Worm (Caenorhabditis elegans): ENCODE measurements around the gene T03F7.5.

Gene T03F7.5

DNA sequence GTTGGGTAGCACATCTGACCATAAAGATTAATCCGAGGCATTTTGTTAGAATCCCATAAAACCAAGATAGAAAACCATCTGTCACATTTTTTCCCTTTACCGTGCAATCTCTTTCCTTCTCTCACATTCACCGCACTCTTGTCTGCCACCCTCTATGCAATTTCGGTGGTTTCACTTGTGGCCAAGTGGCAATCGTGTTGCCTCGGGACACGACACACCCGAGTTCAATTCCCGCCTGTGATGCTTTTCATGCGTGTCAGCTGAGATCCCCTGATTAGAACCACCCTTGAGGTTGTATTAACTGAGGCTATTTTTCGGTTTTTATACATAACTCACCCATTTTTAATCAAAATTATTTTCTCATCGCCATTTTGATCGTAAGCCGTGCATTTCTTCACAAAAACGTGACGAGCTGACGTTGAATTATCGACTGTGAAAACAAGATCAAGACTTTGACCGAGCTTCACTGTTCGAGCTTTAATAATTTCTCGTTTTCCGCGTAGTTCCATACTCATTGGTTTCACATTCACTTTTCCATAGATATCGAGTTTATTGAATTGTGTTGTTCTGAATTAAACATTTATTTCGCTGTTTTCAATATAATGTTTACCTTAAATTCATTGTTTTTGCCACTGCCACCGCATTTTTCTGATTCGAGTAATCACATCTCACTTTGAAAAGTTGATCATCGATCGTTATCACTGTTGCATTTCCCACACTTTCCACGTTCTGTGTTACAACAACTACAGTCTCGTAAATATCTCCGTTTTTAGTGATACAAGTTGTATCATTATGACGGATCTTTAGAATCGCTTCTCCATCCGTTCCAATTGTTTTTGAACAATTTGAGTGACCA, 15.7 kb upstream of the T03F7.5 start (continued):
- TF ChIP-seq K02D7.2 (tag; optimal IDR thresholded peaks at IDR 0.05) (peak; percentile 100), sox-2 (GFP tag; IDR thresholded peaks at IDR 0.05) (peak; percentile 98), ceh-2 (tag; optimal IDR thresholded peaks at IDR 0.05) (peak; percentile 99), K09A11.1 (tag; optimal IDR thresholded peaks at IDR 0.05; ENCODE audit: insufficient read depth) (peak; percentile 98), pax-1 (tag; optimal IDR thresholded peaks at IDR 0.05) (peak; percentile 76), ceh-24 (tag; optimal IDR thresholded peaks at IDR 0.05) (peak; percentile 97), lim-6 (tag; optimal IDR thresholded peaks at IDR 0.05) (peak; percentile 99), fkh-6 (tag; optimal IDR thresholded peaks at IDR 0.05) (peak; percentile 96), F13H6.1 (tag; optimal IDR thresholded peaks at IDR 0.05) (peak; percentile 99), nfya-1 (tag; optimal IDR thresholded peaks at IDR 0.05) (peak; percentile 91), ceh-19 (GFP tag; optimal IDR thresholded peaks at IDR 0.05) (peak; percentile 99), pat-9 (tag; optimal IDR thresholded peaks at IDR 0.05) (peak; percentile 100), ahr-1 (tag; optimal IDR thresholded peaks at IDR 0.05) (peak; percentile 96), unc-42 (tag; optimal IDR thresholded peaks at IDR 0.05) (peak; percentile 86), Y22D7AL.16 (tag; optimal IDR thresholded peaks at IDR 0.05) (peak; percentile 99), ceh-34 (tag; optimal IDR thresholded peaks at IDR 0.05) (peak; percentile 99), ceh-9 (tag; optimal IDR thresholded peaks at IDR 0.05) (peak; percentile 98), pag-3 (tag; optimal IDR thresholded peaks at IDR 0.05; ENCODE audit: borderline replicate concordance) (peak; percentile 92), dve-1 (tag; optimal IDR thresholded peaks at IDR 0.05) (peak; percentile 99), ceh-31 (tag; optimal IDR thresholded peaks at IDR 0.05) (peak; percentile 96), hlh-8 (tag; optimal IDR thresholded peaks at IDR 0.05) (peak; percentile 97), sdc-2 (tag; optimal IDR thresholded peaks at IDR 0.05) (peak; percentile 95), ceh-48 (tag; optimal IDR thresholded peaks at IDR 0.05) (peak; percentile 98), nhr-11 (tag; optimal IDR thresholded peaks at IDR 0.05) (no peak), npax-4 (tag; optimal IDR thresholded peaks at IDR 0.05) (peak; percentile 97), ceh-6 (GFP tag; optimal IDR thresholded peaks at IDR 0.05) (peak; percentile 100), elt-4 (tag; optimal IDR thresholded peaks at IDR 0.05) (peak; percentile 97), ceh-18 (tag; optimal IDR thresholded peaks at IDR 0.05) (peak; percentile 96), unc-3 (GFP tag; conservative IDR thresholded peaks at IDR 0.05) (peak; percentile 99), unc-3 (tag; optimal IDR thresholded peaks at IDR 0.05) (peak; percentile 95), che-1 (tag; optimal IDR thresholded peaks at IDR 0.05) (peak; percentile 98), C38D4.7 (GFP tag; optimal IDR thresholded peaks at IDR 0.05) (peak; percentile 97), ztf-16 (tag; optimal IDR thresholded peaks at IDR 0.05) (peak; percentile 97), ceh-45 (GFP tag; IDR thresholded peaks at IDR 0.05) (peak; percentile 99), dmd-4 (tag; optimal IDR thresholded peaks at IDR 0.05; ENCODE audit: borderline replicate concordance) (peak; percentile 98), elt-2 (tag; optimal IDR thresholded peaks at IDR 0.05) (peak; percentile 100), lin-11 (tag; optimal IDR thresholded peaks at IDR 0.05) (peak; percentile 97), ceh-30 (tag; optimal IDR thresholded peaks at IDR 0.05) (peak; percentile 96), gmeb-2 (tag; optimal IDR thresholded peaks at IDR 0.05) (peak; percentile 99), tbx-7 (tag; optimal IDR thresholded peaks at IDR 0.05) (peak; percentile 77), pqm-1 (tag; optimal IDR thresholded peaks at IDR 0.05) (peak; percentile 98), madf-2 (tag; optimal IDR thresholded peaks at IDR 0.05) (peak; percentile 97), zip-5 (tag; optimal IDR thresholded peaks at IDR 0.05) (peak; percentile 90)

Data from whole organism, late embryonic.